Fruit fly (Drosophila melanogaster) whole organism, embryonic: ENCODE measurements around the gene Cpr62Bc.

ENCODE experiments used
- Aef1 ChIP-seq: fragments of 200-800 bp; sonication (Bioruptor generic); IDR thresholded peaks from 3 replicates; pipeline ENCODE4 v1.3.6; 2022; ENCODE audit warnings: missing biosample characterization, missing genetic modification characterization
- Bteb2 ChIP-seq: fragments of 200-800 bp; sonication (Bioruptor generic); optimal IDR thresholded peaks from 2 replicates; lab custom pipeline; 2016; ENCODE audit warnings: missing biosample characterization, missing genetic modification characterization
- CG10959 ChIP-seq: fragments of 200-800 bp; sonication (Bioruptor generic); IDR thresholded peaks from 2 replicates; pipeline ENCODE4 v1.3.6; 2022; ENCODE audit warnings: missing biosample characterization, missing genetic modification characterization
- CG11560 ChIP-seq: fragments of 200-800 bp; sonication (Bioruptor generic); IDR thresholded peaks from 3 replicates; pipeline ENCODE4 v1.3.6; 2022; ENCODE audit warnings: missing biosample characterization, missing genetic modification characterization
- CG12155 ChIP-seq: fragments of 200-800 bp; sonication (Bioruptor generic); optimal IDR thresholded peaks from 3 replicates; lab custom pipeline; 2016; ENCODE audit warnings: missing biosample characterization, missing genetic modification characterization
- CG13775 ChIP-seq: fragments of 200-800 bp; sonication (Bioruptor generic); optimal IDR thresholded peaks from 3 replicates; lab custom pipeline; 2017; ENCODE audit warnings: missing biosample characterization, mild to moderate bottlenecking, missing genetic modification characterization
- CG14667 ChIP-seq: fragments of 200-800 bp; sonication (Bioruptor generic); IDR thresholded peaks from 2 replicates; pipeline ENCODE4 v1.3.6; 2022; ENCODE audit warnings: missing biosample characterization, missing genetic modification characterization
- CG17359 ChIP-seq: fragments of 200-800 bp; sonication (Bioruptor generic); optimal IDR thresholded peaks from 3 replicates; lab custom pipeline; 2018; ENCODE audit warnings: missing biosample characterization, mild to moderate bottlenecking, missing genetic modification characterization, moderate library complexity
- CG17912 ChIP-seq: fragments of 200-800 bp; sonication (Bioruptor generic); optimal IDR thresholded peaks from 2 replicates; lab custom pipeline; 2018; ENCODE audit warnings: missing biosample characterization, mild to moderate bottlenecking, missing genetic modification characterization
- CG18262 ChIP-seq: fragments of 200-800 bp; optimal IDR thresholded peaks from 3 replicates; lab custom pipeline; 2019; ENCODE audit warnings: missing biosample characterization, mild to moderate bottlenecking, missing genetic modification characterization, moderate library complexity
- CG2202 ChIP-seq: fragments of 200-800 bp; sonication (Bioruptor generic); optimal IDR thresholded peaks from 2 replicates; lab custom pipeline; 2018; ENCODE audit warnings: missing biosample characterization, mild to moderate bottlenecking, missing genetic modification characterization
- CG30020 ChIP-seq: fragments of 200-800 bp; optimal IDR thresholded peaks from 2 replicates; lab custom pipeline; 2019; ENCODE audit warnings: missing biosample characterization, mild to moderate bottlenecking, missing genetic modification characterization, moderate library complexity
- CG3065 ChIP-seq: fragments of 200-800 bp; sonication (Bioruptor generic); optimal IDR thresholded peaks from 2 replicates; lab custom pipeline; 2016; ENCODE audit warnings: missing biosample characterization, missing genetic modification characterization
- CG31388 ChIP-seq: fragments of 200-800 bp; sonication (Bioruptor generic); optimal IDR thresholded peaks from 2 replicates; lab custom pipeline; 2016; ENCODE audit warnings: missing biosample characterization, missing genetic modification characterization
- CG34422 ChIP-seq: fragments of 200-800 bp; sonication (Bioruptor generic); IDR thresholded peaks from 3 replicates; pipeline ENCODE4 v1.3.6; 2022; ENCODE audit warnings: missing biosample characterization, missing genetic modification characterization
- CG42726 ChIP-seq: fragments of 200-800 bp; sonication (Bioruptor generic); IDR thresholded peaks from 2 replicates; pipeline ENCODE4 v1.3.6; 2022; ENCODE audit warnings: missing biosample characterization, missing genetic modification characterization; ENCODE audit not compliant: partially characterized antibody
- CG4328 ChIP-seq: fragments of 200-800 bp; sonication (Bioruptor generic); optimal IDR thresholded peaks from 3 replicates; lab custom pipeline; 2017; ENCODE audit warnings: missing biosample characterization, missing genetic modification reagents, missing genetic modification characterization
- CG4424 ChIP-seq: fragments of 200-800 bp; sonication (Bioruptor generic); optimal IDR thresholded peaks from 3 replicates; lab custom pipeline; 2016; ENCODE audit warnings: missing biosample characterization, missing genetic modification characterization
- CG4820 ChIP-seq: fragments of 200-800 bp; sonication (Bioruptor generic); optimal IDR thresholded peaks from 3 replicates; lab custom pipeline; 2016; ENCODE audit warnings: missing biosample characterization, missing genetic modification characterization
- CG6175 ChIP-seq: fragments of 200-800 bp; sonication (Bioruptor generic); IDR thresholded peaks from 3 replicates; pipeline ENCODE4 v1.3.6; 2022; ENCODE audit warnings: missing biosample characterization, missing genetic modification characterization
- CG9932 ChIP-seq: fragments of 200-800 bp; sonication (Bioruptor generic); IDR thresholded peaks from 2 replicates; pipeline ENCODE4 v1.3.6; 2022; ENCODE audit warnings: missing biosample characterization, missing genetic modification characterization
- Deaf1 ChIP-seq: fragments of 200-800 bp; optimal IDR thresholded peaks from 3 replicates; lab custom pipeline; 2019; ENCODE audit warnings: missing biosample characterization, mild to moderate bottlenecking, missing genetic modification characterization, moderate library complexity
- Dfd ChIP-seq, 2 experiments: fragments of >200 bp; optimal IDR thresholded peaks; 2 replicates each; lab custom pipeline; 2017; ENCODE audit warnings: missing biosample characterization in 2 of 2, missing genetic modification characterization in 2 of 2
- ERR ChIP-seq: fragments of 200-800 bp; sonication (Bioruptor generic); optimal IDR thresholded peaks from 2 replicates; lab custom pipeline; 2016; ENCODE audit warnings: missing biosample characterization, missing genetic modification characterization
- GATAe ChIP-seq: fragments of 200-800 bp; sonication (Bioruptor generic); conservative IDR thresholded peaks from 2 replicates; pipeline ENCODE4 v1.3.6; 2022; ENCODE audit warnings: missing biosample characterization, missing genetic modification characterization
- HLH4C ChIP-seq: fragments of 200-800 bp; sonication (Bioruptor generic); IDR thresholded peaks from 3 replicates; pipeline ENCODE4 v1.3.6; 2022; ENCODE audit warnings: missing biosample characterization, missing genetic modification characterization; ENCODE audit not compliant: partially characterized antibody
- Hr39 ChIP-seq: fragments of >200 bp; optimal IDR thresholded peaks from 2 replicates; lab custom pipeline; 2017
- Mad ChIP-seq: fragments of 200-800 bp; sonication (Bioruptor generic); optimal IDR thresholded peaks from 2 replicates; lab custom pipeline; 2016; ENCODE audit warnings: missing biosample characterization, missing genetic modification characterization
- NFAT ChIP-seq: fragments of 200-800 bp; sonication (Bioruptor generic); IDR thresholded peaks from 2 replicates; pipeline ENCODE4 v1.3.6; 2022; ENCODE audit warnings: missing biosample characterization, missing genetic modification characterization
- Nf-YB ChIP-seq: fragments of 200-800 bp; sonication (Bioruptor generic); optimal IDR thresholded peaks from 3 replicates; lab custom pipeline; 2019; ENCODE audit warnings: missing biosample characterization, mild to moderate bottlenecking, missing genetic modification characterization, moderate library complexity
- Opbp ChIP-seq: fragments of 200-800 bp; sonication (Bioruptor generic); IDR thresholded peaks from 3 replicates; pipeline ENCODE4 v1.3.6; 2022; ENCODE audit warnings: missing biosample characterization, missing genetic modification characterization; ENCODE audit not compliant: partially characterized antibody
- Ravus ChIP-seq: fragments of 200-800 bp; sonication (Bioruptor generic); IDR thresholded peaks from 2 replicates; pipeline ENCODE4 v1.3.6; 2022; ENCODE audit warnings: missing biosample characterization, missing genetic modification characterization
- Rfx ChIP-seq: fragments of 200-800 bp; sonication (Bioruptor generic); IDR thresholded peaks from 2 replicates; pipeline ENCODE4 v1.3.6; 2022; ENCODE audit warnings: missing biosample characterization, missing genetic modification characterization
- Stat92E ChIP-seq, 3 experiments: fragments of >200 bp in 2 of 3; fragments of 200-800 bp in 1 of 3; sonication (Bioruptor generic) in 1 of 3; optimal IDR thresholded peaks; 2 replicates each; lab custom pipeline; 2017 to 2019; ENCODE audit warnings: missing biosample characterization in 3 of 3, missing genetic modification characterization in 3 of 3, mild to moderate bottlenecking in 1 of 3, moderate library complexity in 1 of 3
- ac ChIP-seq: fragments of 200-800 bp; sonication (Bioruptor generic); optimal IDR thresholded peaks from 3 replicates; lab custom pipeline; 2017; ENCODE audit warnings: missing biosample characterization, mild to moderate bottlenecking, missing genetic modification characterization
- aop ChIP-seq: fragments of 200-800 bp; sonication (Bioruptor generic); IDR thresholded peaks from 2 replicates; pipeline ENCODE4 v1.3.6; 2022; ENCODE audit warnings: missing biosample characterization, missing genetic modification characterization
- cato ChIP-seq: fragments of 200-800 bp; sonication (Bioruptor generic); optimal IDR thresholded peaks from 2 replicates; lab custom pipeline; 2016; ENCODE audit warnings: missing biosample characterization, missing genetic modification characterization, borderline replicate concordance
- da ChIP-seq: fragments of 200-800 bp; sonication (Bioruptor generic); optimal IDR thresholded peaks from 2 replicates; lab custom pipeline; 2016; ENCODE audit warnings: missing biosample characterization, missing genetic modification characterization
- dimm ChIP-seq: fragments of 200-800 bp; sonication (Bioruptor generic); IDR thresholded peaks from 2 replicates; pipeline ENCODE4 v1.3.6; 2022; ENCODE audit warnings: missing biosample characterization, missing genetic modification characterization
- her ChIP-seq: fragments of 200-800 bp; sonication (Bioruptor generic); optimal IDR thresholded peaks from 2 replicates; lab custom pipeline; 2016; ENCODE audit warnings: missing biosample characterization, missing genetic modification characterization
- lilli ChIP-seq: fragments of 200-800 bp; sonication (Bioruptor generic); optimal IDR thresholded peaks from 3 replicates; lab custom pipeline; 2016; ENCODE audit warnings: missing biosample characterization, missing genetic modification characterization
- pita ChIP-seq: fragments of 200-800 bp; sonication (Bioruptor generic); optimal IDR thresholded peaks from 2 replicates; lab custom pipeline; 2017; ENCODE audit warnings: missing biosample characterization, mild to moderate bottlenecking, missing genetic modification characterization
- prd ChIP-seq, 3 experiments: fragments of >200 bp in 2 of 3; fragments of 200-800 bp in 1 of 3; sonication (Bioruptor generic) in 1 of 3; optimal IDR thresholded peaks in 2 of 3; IDR thresholded peaks in 1 of 3; 2 replicates in 2 of 3; 3 replicates in 1 of 3; pipeline versions ENCODE4 v1.3.6 to Lab custom; 2017 to 2022; ENCODE audit warnings: missing biosample characterization in 1 of 3, missing genetic modification characterization in 1 of 3
- ro ChIP-seq: fragments of 200-800 bp; sonication (Bioruptor generic); IDR thresholded peaks from 2 replicates; pipeline ENCODE4 v1.3.6; 2022; ENCODE audit warnings: missing biosample characterization, missing genetic modification characterization
- run ChIP-seq: fragments of 200-800 bp; sonication (Bioruptor generic); optimal IDR thresholded peaks from 3 replicates; lab custom pipeline; 2018; ENCODE audit warnings: missing biosample characterization, mild to moderate bottlenecking, missing genetic modification characterization
- slbo ChIP-seq: fragments of 200-800 bp; sonication (Bioruptor generic); IDR thresholded peaks from 2 replicates; pipeline ENCODE4 v1.3.6; 2022; ENCODE audit warnings: missing biosample characterization, missing genetic modification characterization
- slp2 ChIP-seq: fragments of 200-800 bp; sonication (Bioruptor generic); optimal IDR thresholded peaks from 2 replicates; lab custom pipeline; 2016; ENCODE audit warnings: missing biosample characterization, missing genetic modification characterization
- trem ChIP-seq: fragments of 200-800 bp; optimal IDR thresholded peaks from 3 replicates; lab custom pipeline; 2019; ENCODE audit warnings: missing biosample characterization, mild to moderate bottlenecking, missing genetic modification characterization, moderate library complexity
- wor ChIP-seq: fragments of 200-800 bp; sonication (Bioruptor generic); IDR thresholded peaks from 2 replicates; pipeline ENCODE4 v1.3.6; 2022; ENCODE audit warnings: missing biosample characterization, missing genetic modification characterization
- zen ChIP-seq: fragments of 200-800 bp; sonication (Bioruptor generic); optimal IDR thresholded peaks from 3 replicates; lab custom pipeline; 2018; ENCODE audit warnings: missing biosample characterization, mild to moderate bottlenecking, missing genetic modification characterization, moderate library complexity

The Cpr62Bc gene

dm6 chr3L:1865121-1865727, 23.3 kb upstream of the Cpr62Bc start, which contains the start of the genes HBS1 and CG12025 (continued):
- no peak for TF ChIP-seq HLH4C (GFP tag; lab: Robert Waterston, UW)
- TF ChIP-seq CG6175, result no peak
- TF ChIP-seq Stat92E (GFP tag; optimal IDR thresholded peaks at IDR 0.05; lab: Kevin White, UChicago), result peak in 1 of 3 experiments; percentile 68
- no peak for TF ChIP-seq pita (GFP tag; lab: Kevin White, UChicago)
- peak; percentile 42 for TF ChIP-seq CG4424
- TF ChIP-seq da (GFP tag; lab: Kevin White, UChicago), result no peak
- no peak for TF ChIP-seq Hr39
- peak; percentile 94 for TF ChIP-seq CG30020 (tag; lab: Kevin White, UChicago)
- TF ChIP-seq Mad (GFP tag; lab: Kevin White, UChicago), result peak; percentile 34
- no peak for TF ChIP-seq aop (GFP tag; lab: Robert Waterston, UW)
- no peak for TF ChIP-seq CG17912 (GFP tag; lab: Kevin White, UChicago)
- peak; percentile 57 for TF ChIP-seq Aef1 (GFP tag; lab: Robert Waterston, UW)
- TF ChIP-seq CG13775 (GFP tag; lab: Kevin White, UChicago), result peak; percentile 57
- no peak for TF ChIP-seq CG10959
- TF ChIP-seq wor (GFP tag; lab: Robert Waterston, UW), result no peak
- TF ChIP-seq CG9932 (GFP tag; lab: Robert Waterston, UW), result peak; percentile 81
- TF ChIP-seq ERR (GFP tag; lab: Kevin White, UChicago), result no peak
- TF ChIP-seq lilli (GFP tag; lab: Kevin White, UChicago), result peak; percentile 72
- TF ChIP-seq Nf-YB, result no peak
- no peak for TF ChIP-seq GATAe (GFP tag; lab: Robert Waterston, UW)
- TF ChIP-seq CG34422, result no peak; the same call in 2 of the 3 replicates
- peak; percentile 6 for TF ChIP-seq CG2202
- peak; percentile 41; the same call in 1 of the 2 replicates for TF ChIP-seq CG14667 (GFP tag; lab: Robert Waterston, UW)
- peak; percentile 38 for TF ChIP-seq slp2 (GFP tag; lab: Kevin White, UChicago)
- peak; percentile 54 for TF ChIP-seq Bteb2 (GFP tag; lab: Kevin White, UChicago)
- peak; percentile 11 for TF ChIP-seq CG4328 (GFP tag; lab: Kevin White, UChicago)
- peak; percentile 45 for TF ChIP-seq CG18262
- TF ChIP-seq CG31388, result no peak
- TF ChIP-seq zen (tag; lab: Kevin White, UChicago), result peak; percentile 39
- TF ChIP-seq ro, result no peak
- TF ChIP-seq Ravus (GFP tag; lab: Robert Waterston, UW), result no peak
- TF ChIP-seq CG11560 (tag; lab: Robert Waterston, UW), result no peak
- peak; percentile 34; the same call in 1 of the 3 replicates for TF ChIP-seq Opbp
- no peak for TF ChIP-seq dimm (GFP tag; lab: Robert Waterston, UW)
- TF ChIP-seq CG3065 (GFP tag; lab: Kevin White, UChicago), result peak; percentile 63
- TF ChIP-seq cato, result no peak
- TF ChIP-seq CG4820 (GFP tag; lab: Kevin White, UChicago), result peak; percentile 40
- TF ChIP-seq slbo (GFP tag; lab: Robert Waterston, UW), result peak; percentile 83
- peak; percentile 56 for TF ChIP-seq CG12155 (GFP tag; lab: Kevin White, UChicago)
- TF ChIP-seq CG42726 (GFP tag; lab: Robert Waterston, UW), result no peak
- peak in 1 of 2 experiments; percentile 6 for TF ChIP-seq Dfd (GFP tag; optimal IDR thresholded peaks at IDR 0.05; lab: Kevin White, UChicago)
- peak; percentile 32 for TF ChIP-seq Deaf1 (tag; lab: Kevin White, UChicago)
- TF ChIP-seq her (GFP tag; lab: Kevin White, UChicago), result no peak
- peak; percentile 71 for TF ChIP-seq Rfx (GFP tag; lab: Robert Waterston, UW)
- no peak for TF ChIP-seq run
- no peak for TF ChIP-seq ac (GFP tag; lab: Kevin White, UChicago)
- peak; percentile 74 for TF ChIP-seq trem (tag; lab: Kevin White, UChicago)
- TF ChIP-seq CG17359 (tag; lab: Kevin White, UChicago), result peak; percentile 45
- TF ChIP-seq NFAT, result peak; percentile 37
- no peak for TF ChIP-seq prd (optimal IDR thresholded peaks at IDR 0.05; lab: Kevin White, UChicago)
- peak; percentile 61; the same call in 1 of the 3 replicates for TF ChIP-seq prd (GFP tag; IDR thresholded peaks at IDR 0.05; lab: Robert Waterston, UW)
